Fruit fly (Drosophila melanogaster) whole organism, pupa: ENCODE measurements around the gene sens.
A peak's percentile ranks its signal among the peaks of the same experiment; 100 is the strongest.

ENCODE experiments used
- CG10348 ChIP-seq: fragments of 200-800 bp; sonication (Bioruptor generic); IDR thresholded peaks from 2 replicates; pipeline ENCODE4 v1.3.6; 2022; ENCODE audit warnings: missing biosample characterization, missing genetic modification characterization
- CG12605 ChIP-seq: fragments of 200-800 bp; sonication (Bioruptor generic); IDR thresholded peaks from 2 replicates; pipeline ENCODE4 v1.3.6; 2022; ENCODE audit warnings: missing biosample characterization, missing genetic modification characterization
- CG13204 ChIP-seq: fragments of 200-800 bp; sonication (Bioruptor generic); optimal IDR thresholded peaks from 2 replicates; lab custom pipeline; 2018; ENCODE audit warnings: missing biosample characterization, mild to moderate bottlenecking, missing genetic modification characterization, moderate library complexity
- CG14655 ChIP-seq: fragments of 200-800 bp; sonication (Bioruptor generic); optimal IDR thresholded peaks from 3 replicates; lab custom pipeline; 2017; ENCODE audit warnings: mild to moderate bottlenecking, missing biosample characterization, missing genetic modification reagents, missing genetic modification characterization
- CG15710 ChIP-seq: fragments of 200-800 bp; sonication (Bioruptor generic); optimal IDR thresholded peaks from 2 replicates; lab custom pipeline; 2018; ENCODE audit warnings: missing biosample characterization, mild to moderate bottlenecking, missing genetic modification characterization, moderate library complexity
- CG17806 ChIP-seq: fragments of 200-800 bp; sonication (Bioruptor generic); optimal IDR thresholded peaks from 2 replicates; lab custom pipeline; 2018; ENCODE audit warnings: missing biosample characterization, mild to moderate bottlenecking, missing genetic modification characterization, moderate library complexity
- CG32121 ChIP-seq: fragments of 200-800 bp; sonication (Bioruptor generic); IDR thresholded peaks from 2 replicates; pipeline ENCODE4 v1.3.6; 2022; ENCODE audit warnings: missing biosample characterization, missing genetic modification characterization
- CG34367 ChIP-seq: fragments of 200-800 bp; sonication (Bioruptor generic); optimal IDR thresholded peaks from 2 replicates; lab custom pipeline; 2018; ENCODE audit warnings: missing biosample characterization, mild to moderate bottlenecking, missing genetic modification characterization
- CG4496 ChIP-seq: fragments of 200-800 bp; sonication (Bioruptor generic); IDR thresholded peaks from 3 replicates; pipeline ENCODE4 v1.3.6; 2022; ENCODE audit warnings: missing biosample characterization, missing genetic modification characterization
- CG8159 ChIP-seq: fragments of 200-800 bp; sonication (Bioruptor generic); optimal IDR thresholded peaks from 3 replicates; lab custom pipeline; 2018; ENCODE audit warnings: missing biosample characterization, mild to moderate bottlenecking, missing genetic modification characterization, moderate library complexity
- CG8301 ChIP-seq: fragments of 200-800 bp; sonication (Bioruptor generic); optimal IDR thresholded peaks from 2 replicates; lab custom pipeline; 2018; ENCODE audit warnings: missing biosample characterization, mild to moderate bottlenecking, missing genetic modification characterization
- CG9948 ChIP-seq: fragments of 200-800 bp; sonication (Bioruptor generic); optimal IDR thresholded peaks from 2 replicates; lab custom pipeline; 2018; ENCODE audit warnings: missing biosample characterization, mild to moderate bottlenecking, missing genetic modification characterization, moderate library complexity
- D1 ChIP-seq: fragments of 200-800 bp; sonication (Bioruptor generic); optimal IDR thresholded peaks from 2 replicates; lab custom pipeline; 2018; ENCODE audit warnings: missing biosample characterization, mild to moderate bottlenecking, missing genetic modification characterization, moderate library complexity
- EcR ChIP-seq: fragments of 200-800 bp; sonication (Bioruptor generic); optimal IDR thresholded peaks from 3 replicates; lab custom pipeline; 2019; ENCODE audit warnings: missing biosample characterization, missing genetic modification characterization, mild to moderate bottlenecking, moderate library complexity, missing genetic modification reagents
- Ets98B ChIP-seq: fragments of 200-800 bp; sonication (Bioruptor generic); IDR thresholded peaks from 2 replicates; pipeline ENCODE4 v1.3.6; 2022; ENCODE audit warnings: missing biosample characterization, missing genetic modification characterization
- Pif1A ChIP-seq: fragments of 200-800 bp; sonication (Bioruptor generic); optimal IDR thresholded peaks from 3 replicates; lab custom pipeline; 2016; ENCODE audit warnings: missing biosample characterization, missing genetic modification characterization
- Pif1B ChIP-seq: fragments of 200-800 bp; sonication (Bioruptor generic); optimal IDR thresholded peaks from 3 replicates; lab custom pipeline; 2016; ENCODE audit warnings: missing biosample characterization, missing genetic modification characterization
- Snoo ChIP-seq: fragments of 200-800 bp; sonication (Bioruptor generic); optimal IDR thresholded peaks from 3 replicates; lab custom pipeline; 2017; ENCODE audit warnings: missing biosample characterization, mild to moderate bottlenecking, missing genetic modification characterization, inconsistent platforms
- fd96Ca ChIP-seq: fragments of 200-800 bp; sonication (Bioruptor generic); IDR thresholded peaks from 3 replicates; pipeline ENCODE4 v1.3.6; 2022; ENCODE audit warnings: missing biosample characterization, missing genetic modification characterization
- gl ChIP-seq: fragments of 200-800 bp; sonication (Bioruptor generic); optimal IDR thresholded peaks from 2 replicates; lab custom pipeline; 2018; ENCODE audit warnings: missing biosample characterization, mild to moderate bottlenecking, missing genetic modification characterization
- rn ChIP-seq: fragments of 200-800 bp; sonication (Bioruptor generic); IDR thresholded peaks from 2 replicates; pipeline ENCODE4 v1.3.6; 2022; ENCODE audit warnings: missing biosample characterization, missing genetic modification characterization

Gene sens

dm6 chr3L:13400872-13401418 is at the start of gene sens:
TSS of gene sens (minus strand) at chr3L:13401125.
- TF ChIP-seq Snoo (tag; lab: Kevin White, UChicago) (peak; percentile 27), CG14655 (GFP tag; lab: Kevin White, UChicago) (no peak), CG4496 (GFP tag; lab: Robert Waterston, UW) (no peak)

dm6 chr3L:13450177-13450793 is 49.4 kb upstream of the sens start, which contains the start of the genes JMJD7 and CG10738:
TSS of gene JMJD7 (minus strand) at chr3L:13450283.
TSS of gene CG10738 (plus strand) at chr3L:13450770.
- TF ChIP-seq Ets98B (GFP tag; lab: Robert Waterston, UW) = peak; percentile 81
- TF ChIP-seq CG8159 (tag; lab: Kevin White, UChicago) = peak; percentile 99
- TF ChIP-seq CG17806 = peak; percentile 28
- TF ChIP-seq CG15710 = peak; percentile 18
- no peak for TF ChIP-seq CG13204 (GFP tag; lab: Kevin White, UChicago)
- TF ChIP-seq rn (GFP tag; lab: Robert Waterston, UW) = peak; percentile 52
- peak; percentile 22 for TF ChIP-seq D1
- no peak for TF ChIP-seq CG10348 (GFP tag; lab: Robert Waterston, UW)
- peak; percentile 85 for TF ChIP-seq CG4496 (GFP tag; lab: Robert Waterston, UW)
- TF ChIP-seq Snoo (tag; lab: Kevin White, UChicago) = peak; percentile 1
- peak; percentile 57 for TF ChIP-seq CG8301 (tag; lab: Kevin White, UChicago)
- peak; percentile 62 for TF ChIP-seq Pif1B
- TF ChIP-seq EcR (GFP tag; lab: Kevin White, UChicago) = no peak
- TF ChIP-seq CG9948 (tag; lab: Kevin White, UChicago) = peak; percentile 5
- TF ChIP-seq fd96Ca = peak; percentile 72; the same call in 2 of the 3 replicates
- peak; percentile 80 for TF ChIP-seq Pif1A
- TF ChIP-seq CG14655 (GFP tag; lab: Kevin White, UChicago) = peak; percentile 60
- peak; percentile 54 for TF ChIP-seq CG32121 (GFP tag; lab: Robert Waterston, UW)
- no peak for TF ChIP-seq gl
- TF ChIP-seq CG12605 (GFP tag; lab: Robert Waterston, UW) = peak; percentile 79
- TF ChIP-seq CG34367 (tag; lab: Kevin White, UChicago) = no peak

- peak; percentile 23 for TF ChIP-seq EcR (GFP tag; lab: Kevin White, UChicago)
- TF ChIP-seq CG8159 (tag; lab: Kevin White, UChicago) = peak; percentile 89
- peak; percentile 87 for TF ChIP-seq Pif1A
- peak; percentile 93 for TF ChIP-seq fd96Ca
- peak; percentile 92 for TF ChIP-seq CG34367 (tag; lab: Kevin White, UChicago)
- TF ChIP-seq CG4496 (GFP tag; lab: Robert Waterston, UW) = peak; percentile 97
- peak; percentile 97 for TF ChIP-seq CG12605 (GFP tag; lab: Robert Waterston, UW)
- TF ChIP-seq CG9948 (tag; lab: Kevin White, UChicago) = peak; percentile 80
- TF ChIP-seq CG17806 = peak; percentile 81
- TF ChIP-seq CG14655 (GFP tag; lab: Kevin White, UChicago) = peak; percentile 93
- peak; percentile 62 for TF ChIP-seq D1
- TF ChIP-seq rn (GFP tag; lab: Robert Waterston, UW) = peak; percentile 89
- TF ChIP-seq CG32121 (GFP tag; lab: Robert Waterston, UW) = peak; percentile 93
- TF ChIP-seq CG10348 (GFP tag; lab: Robert Waterston, UW) = no peak
- TF ChIP-seq Snoo (tag; lab: Kevin White, UChicago) = peak; percentile 72
- peak; percentile 93 for TF ChIP-seq Ets98B (GFP tag; lab: Robert Waterston, UW)
- peak; percentile 84 for TF ChIP-seq Pif1B
- peak; percentile 85 for TF ChIP-seq CG15710
- TF ChIP-seq CG13204 (GFP tag; lab: Kevin White, UChicago) = peak; percentile 86
- peak; percentile 94 for TF ChIP-seq gl
- peak; percentile 85 for TF ChIP-seq CG8301 (tag; lab: Kevin White, UChicago)
Observed at dm6 chr3L:13442400-13442799, 41.5 kb upstream of the sens start, which contains the start of gene cmb. TSS of gene cmb (plus strand) at chr3L:13442594.

- TF ChIP-seq CG15710 (no peak), rn (GFP tag; lab: Robert Waterston, UW) (no peak)
Observed at dm6 chr3L:13440370-13440960, 39.5 kb upstream of the sens start, which contains the start of the genes CG10140 and CG14109. TSS of gene CG10140 (minus strand) at chr3L:13440470. TSS of gene CG14109 (plus strand) at chr3L:13440910.

- no peak for TF ChIP-seq D1
- no peak for TF ChIP-seq CG34367 (tag; lab: Kevin White, UChicago)
- no peak for TF ChIP-seq Pif1B
- no peak for TF ChIP-seq CG12605 (GFP tag; lab: Robert Waterston, UW)
- TF ChIP-seq fd96Ca = no peak
- no peak for TF ChIP-seq CG10348 (GFP tag; lab: Robert Waterston, UW)
- no peak for TF ChIP-seq gl
- no peak for TF ChIP-seq CG9948 (tag; lab: Kevin White, UChicago)
- TF ChIP-seq CG14655 (GFP tag; lab: Kevin White, UChicago) = no peak
- no peak for TF ChIP-seq CG8159 (tag; lab: Kevin White, UChicago)
Observed at dm6 chr3L:13437654-13438053, 36.7 kb upstream of the sens start, which contains the start of gene CG10725. TSS of gene CG10725 (plus strand) at chr3L:13437954.

dm6 chr3L:13437036-13437435 is 36.1 kb upstream of the sens start, which contains the start of gene CG10154:
TSS of gene CG10154 (minus strand) at chr3L:13437136.
- TF ChIP-seq CG10348 (GFP tag; lab: Robert Waterston, UW) (no peak), CG8301 (tag; lab: Kevin White, UChicago) (no peak), gl (no peak), CG8159 (tag; lab: Kevin White, UChicago) (no peak), CG13204 (GFP tag; lab: Kevin White, UChicago) (no peak), CG14655 (GFP tag; lab: Kevin White, UChicago) (no peak), CG12605 (GFP tag; lab: Robert Waterston, UW) (no peak), rn (GFP tag; lab: Robert Waterston, UW) (no peak), Ets98B (GFP tag; lab: Robert Waterston, UW) (no peak), fd96Ca (no peak), Pif1A (no peak), CG15710 (no peak), CG32121 (GFP tag; lab: Robert Waterston, UW) (no peak), EcR (GFP tag; lab: Kevin White, UChicago) (no peak), CG9948 (tag; lab: Kevin White, UChicago) (no peak), CG34367 (tag; lab: Kevin White, UChicago) (no peak)
